Fruit fly (Drosophila melanogaster): ENCODE measurements around the gene CG4592.

dm6 chr2L:9949178-9950062, 28.0 kb downstream of the CG4592 start:
- TF ChIP-seq CG6854 (GFP tag; optimal IDR thresholded peaks at IDR 0.05) = peak; percentile 10
- peak; percentile 4 for TF ChIP-seq CG3919 (GFP tag; optimal IDR thresholded peaks at IDR 0.05)
- TF ChIP-seq CG31627 (GFP tag; optimal IDR thresholded peaks at IDR 0.05) = no peak
- peak; percentile 46 to 49 for TF ChIP-seq ss (GFP tag; optimal IDR thresholded peaks at IDR 0.05)

All from whole organism, prepupa.